Fruit fly (Drosophila melanogaster) Kc167 (cell line): ENCODE results near the gene Ndae1.

Source experiments
- Sin3A ChIP-seq: fragments of >200 bp; optimal IDR thresholded peaks from 2 replicates; lab custom pipeline; 2018; ENCODE audit warnings: missing external identifiers
- h ChIP-seq: fragments of >200 bp; optimal IDR thresholded peaks from 3 replicates; lab custom pipeline; 2018; ENCODE audit warnings: missing external identifiers
- insv ChIP-seq: fragments of >200 bp; optimal IDR thresholded peaks from 3 replicates; lab custom pipeline; 2018; ENCODE audit warnings: missing external identifiers
- psq ChIP-seq: fragments of >200 bp; optimal IDR thresholded peaks from 2 replicates; lab custom pipeline; 2017; ENCODE audit warnings: missing external identifiers
- ttk ChIP-seq: sonication (Bioruptor generic); optimal IDR thresholded peaks from 2 replicates; lab custom pipeline; 2017; ENCODE audit warnings: missing external identifiers

- TF ChIP-seq h (no peak), Sin3A (lab: Kevin White, UChicago) (no peak), psq (lab: Kevin White, UChicago) (no peak), insv (lab: Kevin White, UChicago) (no peak), ttk (no peak)
These were observed 50.5 kb downstream of the Ndae1 start for dm6 chr2L:7198618-7199017.
